Worm (Caenorhabditis elegans) whole organism, mixed stage, embryonic: Measurements from ENCODE around the gene F21D9.8.
"Not testable (repeated sequence)": the region's sequence is repeated elsewhere in the genome, so short reads cannot be mapped to it uniquely, and the experiment has no call there.

Experiments used
- bed-3 ChIP-seq: fragments of 200-800 bp; sonication (Bioruptor generic); optimal IDR thresholded peaks from 3 replicates; lab custom pipeline; 2018; ENCODE audit warnings: mild to moderate bottlenecking, missing genetic modification characterization, moderate library complexity, missing compliant biosample characterization
- blmp-1 ChIP-seq: fragments of 150-350 bp; optimal IDR thresholded peaks from 2 replicates; lab custom pipeline; 2014; ENCODE audit warnings: missing biosample characterization, missing genetic modification characterization
- ceh-39 ChIP-seq: fragments of 150-350 bp; optimal IDR thresholded peaks from 2 replicates; lab custom pipeline; 2014; ENCODE audit warnings: missing biosample characterization, missing genetic modification characterization
- ceh-83 ChIP-seq: fragments of 200-800 bp; sonication (Bioruptor generic); optimal IDR thresholded peaks from 2 replicates; lab custom pipeline; 2018; ENCODE audit warnings: mild to moderate bottlenecking, missing genetic modification characterization, missing compliant biosample characterization
- ces-1 ChIP-seq: fragments of 150-350 bp; optimal IDR thresholded peaks from 2 replicates; lab custom pipeline; 2014; ENCODE audit warnings: missing biosample characterization, missing genetic modification reagents, missing genetic modification characterization
- cnd-1 ChIP-seq: fragments of 200-800 bp; sonication (Bioruptor generic); optimal IDR thresholded peaks from 2 replicates; lab custom pipeline; 2018; ENCODE audit warnings: mild to moderate bottlenecking, missing genetic modification characterization, missing compliant biosample characterization
- drap-1 ChIP-seq: fragments of 200-800 bp; sonication (Bioruptor generic); optimal IDR thresholded peaks from 3 replicates; lab custom pipeline; 2018; ENCODE audit warnings: mild to moderate bottlenecking, missing genetic modification characterization, missing compliant biosample characterization
- elt-1 ChIP-seq: sonication (generic microtip); optimal IDR thresholded peaks from 2 replicates; lab custom pipeline; 2017; ENCODE audit warnings: missing genetic modification characterization, mild to moderate bottlenecking, missing compliant biosample characterization, antibody characterized with exemption, moderate library complexity, borderline replicate concordance; ENCODE audit not compliant: insufficient read depth
- elt-3 ChIP-seq: fragments of 150-350 bp; optimal IDR thresholded peaks from 2 replicates; lab custom pipeline; 2014; ENCODE audit warnings: missing biosample characterization, missing genetic modification characterization
- flh-1 ChIP-seq: fragments of 200-800 bp; sonication (Bioruptor generic); optimal IDR thresholded peaks from 2 replicates; lab custom pipeline; 2018; ENCODE audit warnings: mild to moderate bottlenecking, missing genetic modification characterization, moderate library complexity, missing compliant biosample characterization
- ham-2 ChIP-seq: fragments of 200-800 bp; sonication (Bioruptor generic); optimal IDR thresholded peaks from 2 replicates; lab custom pipeline; 2018; ENCODE audit warnings: mild to moderate bottlenecking, missing genetic modification characterization, missing compliant biosample characterization
- hlh-1 ChIP-seq: fragments of 150-350 bp; optimal IDR thresholded peaks from 2 replicates; lab custom pipeline; 2014; ENCODE audit warnings: missing biosample characterization, missing genetic modification reagents, missing genetic modification characterization
- lin-13 ChIP-seq: fragments of 150-350 bp; optimal IDR thresholded peaks from 2 replicates; lab custom pipeline; 2014; ENCODE audit warnings: missing biosample characterization, missing genetic modification characterization
- lin-32 ChIP-seq: fragments of 200-800 bp; sonication (Bioruptor generic); optimal IDR thresholded peaks from 2 replicates; lab custom pipeline; 2018; ENCODE audit warnings: mild to moderate bottlenecking, missing genetic modification characterization, missing compliant biosample characterization
- lsy-2 ChIP-seq: fragments of 150-350 bp; optimal IDR thresholded peaks from 2 replicates; lab custom pipeline; 2014; ENCODE audit warnings: missing biosample characterization, missing genetic modification characterization
- mab-5 ChIP-seq: fragments of 150-350 bp; optimal IDR thresholded peaks from 2 replicates; lab custom pipeline; 2014; ENCODE audit warnings: missing biosample characterization, missing genetic modification characterization
- mep-1 ChIP-seq: fragments of 150-350 bp; optimal IDR thresholded peaks from 2 replicates; lab custom pipeline; 2017; ENCODE audit warnings: missing biosample characterization, missing genetic modification reagents, missing genetic modification characterization, inconsistent platforms
- mls-2 ChIP-seq: sonication (generic microtip); optimal IDR thresholded peaks from 2 replicates; lab custom pipeline; 2016; ENCODE audit warnings: mild to moderate bottlenecking, missing genetic modification characterization, moderate library complexity, missing compliant biosample characterization
- nhr-12 ChIP-seq: fragments of 150-350 bp; optimal IDR thresholded peaks from 2 replicates; lab custom pipeline; 2014; ENCODE audit warnings: missing biosample characterization, missing genetic modification characterization
- nhr-2 ChIP-seq: fragments of 150-350 bp; optimal IDR thresholded peaks from 2 replicates; lab custom pipeline; 2014; ENCODE audit warnings: missing biosample characterization, missing genetic modification characterization
- nhr-237 ChIP-seq: fragments of 150-350 bp; optimal IDR thresholded peaks from 2 replicates; lab custom pipeline; 2014; ENCODE audit warnings: missing biosample characterization, missing genetic modification characterization
- nhr-76 ChIP-seq: sonication (generic microtip); optimal IDR thresholded peaks from 2 replicates; lab custom pipeline; 2017; ENCODE audit warnings: missing biosample characterization, missing genetic modification characterization
- pha-4 ChIP-seq: fragments of 150-350 bp; optimal IDR thresholded peaks from 2 replicates; lab custom pipeline; 2018; ENCODE audit warnings: missing biosample characterization, missing genetic modification reagents, missing genetic modification characterization
- sem-2 ChIP-seq: fragments of 200-800 bp; sonication (Bioruptor generic); optimal IDR thresholded peaks from 2 replicates; lab custom pipeline; 2018; ENCODE audit warnings: mild to moderate bottlenecking, missing genetic modification characterization, missing compliant biosample characterization
- sptf-1 ChIP-seq: sonication (generic microtip); optimal IDR thresholded peaks from 2 replicates; lab custom pipeline; 2017; ENCODE audit warnings: mild to moderate bottlenecking, missing genetic modification characterization, moderate library complexity, missing compliant biosample characterization
- tbx-8 ChIP-seq: fragments of 200-800 bp; sonication (Bioruptor generic); optimal IDR thresholded peaks from 2 replicates; lab custom pipeline; 2018; ENCODE audit warnings: mild to moderate bottlenecking, missing genetic modification characterization, moderate library complexity, missing compliant biosample characterization
- unc-120 ChIP-seq: sonication (generic microtip); optimal IDR thresholded peaks from 2 replicates; lab custom pipeline; 2017; ENCODE audit warnings: missing genetic modification characterization, missing compliant biosample characterization; ENCODE audit not compliant: poor library complexity, severe bottlenecking
- unc-39 ChIP-seq: fragments of 150-350 bp; optimal IDR thresholded peaks from 2 replicates; lab custom pipeline; 2014; ENCODE audit warnings: missing biosample characterization, missing genetic modification characterization
- unc-62 ChIP-seq: fragments of 150-350 bp; optimal IDR thresholded peaks from 2 replicates; lab custom pipeline; 2014; ENCODE audit warnings: missing biosample characterization, missing genetic modification reagents, missing genetic modification characterization
- zip-8 ChIP-seq: fragments of 150-350 bp; optimal IDR thresholded peaks from 2 replicates; lab custom pipeline; 2014; ENCODE audit warnings: missing biosample characterization, missing genetic modification characterization
- ztf-11 ChIP-seq: fragments of 150-350 bp; optimal IDR thresholded peaks from 2 replicates; lab custom pipeline; 2014; ENCODE audit warnings: missing biosample characterization, missing genetic modification characterization

The F21D9.8 gene

DNA sequence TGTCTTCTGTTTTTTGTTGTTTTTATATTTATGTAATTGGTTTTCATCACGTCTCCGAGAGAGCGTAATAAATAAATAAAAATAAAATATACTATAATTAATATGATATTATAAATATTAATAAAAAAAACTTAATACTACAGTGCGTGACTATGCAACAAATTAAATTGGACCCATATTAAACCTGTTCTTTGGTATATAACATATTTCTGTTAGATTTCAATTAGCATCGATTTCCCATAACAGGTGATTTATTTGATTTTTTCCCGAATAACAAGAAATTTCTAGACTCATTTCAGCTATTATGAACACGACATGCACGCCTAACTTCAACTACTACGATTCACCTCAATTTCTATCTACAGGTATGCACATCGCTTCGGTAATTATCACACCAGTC lies 37.3 kb upstream of the F21D9.8 start, which contains the start of gene srh-208:
Gene srh-208 (plus strand): TSS at position 301 of the 400 bp plus-strand sequence.
- not testable (repeated sequence) for TF ChIP-seq cnd-1 (tag; lab: Kevin White, UChicago); mep-1; hlh-1 (tag; lab: Kevin White, UChicago)

DNA sequence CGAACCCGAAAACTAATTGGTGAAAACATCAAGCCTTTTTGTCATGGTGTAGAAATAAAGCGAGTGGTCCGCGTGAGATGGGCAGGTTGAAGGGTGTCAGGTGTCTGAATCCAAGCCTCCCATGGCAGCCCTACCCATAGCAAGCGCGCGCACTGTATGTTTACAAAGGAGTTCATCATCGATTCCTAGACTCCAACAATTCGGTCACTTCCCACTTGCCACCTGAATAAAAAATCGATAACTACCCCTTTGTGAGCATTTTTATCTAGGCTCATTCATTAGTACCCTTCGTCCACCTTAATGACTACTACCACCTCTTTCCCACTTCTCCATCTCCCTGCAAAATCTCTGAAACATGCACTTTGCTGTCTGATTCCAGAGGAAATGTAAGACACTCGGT lies 33.2 kb upstream of the F21D9.8 start, which contains the start of gene fbxb-64:
Gene fbxb-64 (plus strand): TSS at position 301 of the 400 bp plus-strand sequence.
- no peak for TF ChIP-seq drap-1 (GFP tag; lab: Kevin White, UChicago)
- TF ChIP-seq tbx-8: no peak
- no peak for TF ChIP-seq zip-8 (tag; lab: Kevin White, UChicago)
- TF ChIP-seq elt-3: no peak
- TF ChIP-seq cnd-1 (tag; lab: Kevin White, UChicago): no peak
- no peak for TF ChIP-seq flh-1
- TF ChIP-seq ztf-11 (tag; lab: Kevin White, UChicago): no peak
- TF ChIP-seq unc-62: no peak
- TF ChIP-seq unc-39 (tag; lab: Kevin White, UChicago): no peak
- no peak for TF ChIP-seq ceh-39 (tag; lab: Kevin White, UChicago)
- TF ChIP-seq pha-4 (tag; lab: Kevin White, UChicago): no peak
- no peak for TF ChIP-seq lin-32 (GFP tag; lab: Kevin White, UChicago)
- no peak for TF ChIP-seq bed-3
- no peak for TF ChIP-seq sptf-1 (tag; lab: Kevin White, UChicago)
- TF ChIP-seq ham-2 (GFP tag; lab: Kevin White, UChicago): no peak
- TF ChIP-seq blmp-1 (tag; lab: Kevin White, UChicago): no peak
- TF ChIP-seq, all 35 proteins: peak for 0

DNA sequence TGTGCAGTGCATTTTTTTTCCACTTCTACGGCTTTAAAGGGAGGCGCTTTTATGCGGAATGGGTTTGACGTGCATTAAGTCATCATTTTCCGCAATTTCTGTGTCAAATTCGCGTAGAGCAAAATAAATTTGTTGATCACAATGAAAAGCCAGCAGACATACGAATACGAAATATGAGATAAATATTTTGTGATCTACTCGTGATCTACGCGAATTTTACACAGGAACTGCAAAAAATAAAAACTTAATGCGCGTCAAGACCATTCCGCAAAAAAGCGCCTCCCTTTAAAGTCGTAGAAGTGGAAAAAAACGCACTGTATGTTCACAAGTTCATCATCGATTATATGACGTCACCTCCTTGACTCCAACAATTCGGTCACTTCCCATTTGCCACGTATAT lies 31.6 kb upstream of the F21D9.8 start, which contains the start of gene C43D7.8:
Gene C43D7.8 (minus strand): TSS at position 101 of the 400 bp plus-strand sequence.
- TF ChIP-seq lin-32 (GFP tag; lab: Kevin White, UChicago) (no peak), sem-2 (GFP tag; lab: Kevin White, UChicago) (no peak), hlh-1 (tag; lab: Kevin White, UChicago) (no peak)

DNA sequence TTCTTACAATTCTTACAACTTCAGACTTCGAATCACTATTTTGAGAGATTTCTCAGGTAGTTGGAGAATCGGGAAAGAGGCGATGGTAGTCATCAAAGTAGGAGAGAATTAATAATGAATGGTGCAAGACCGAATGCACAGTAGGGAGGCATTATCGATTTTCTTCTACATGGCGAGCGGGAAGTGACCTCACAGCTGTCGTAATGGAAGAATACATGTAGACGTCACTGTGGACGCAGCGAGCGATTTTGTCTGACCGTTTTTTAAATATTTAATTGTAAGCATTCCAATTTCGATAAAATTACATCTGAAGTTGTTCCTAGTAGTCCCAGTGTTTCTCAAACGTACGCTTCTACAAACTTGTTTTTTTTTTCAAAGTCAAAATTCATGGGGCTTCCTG lies 29.8 kb upstream of the F21D9.8 start, which contains the start of gene F55C9.11:
Gene F55C9.11 (minus strand): TSS at position 101 of the 400 bp plus-strand sequence.
- TF ChIP-seq lin-32 (GFP tag; lab: Kevin White, UChicago) (no peak), cnd-1 (tag; lab: Kevin White, UChicago) (no peak), ztf-11 (tag; lab: Kevin White, UChicago) (no peak), elt-1 (tag; lab: Kevin White, UChicago) (no peak), ces-1 (GFP tag; lab: Kevin White, UChicago) (no peak), unc-120 (tag; lab: Kevin White, UChicago) (no peak), nhr-237 (tag; lab: Kevin White, UChicago) (no peak), ham-2 (GFP tag; lab: Kevin White, UChicago) (no peak), nhr-76 (tag; lab: Kevin White, UChicago) (no peak), lin-13 (tag; lab: Kevin White, UChicago) (no peak), sptf-1 (tag; lab: Kevin White, UChicago) (no peak), nhr-2 (tag; lab: Kevin White, UChicago) (no peak), hlh-1 (tag; lab: Kevin White, UChicago) (no peak)

DNA sequence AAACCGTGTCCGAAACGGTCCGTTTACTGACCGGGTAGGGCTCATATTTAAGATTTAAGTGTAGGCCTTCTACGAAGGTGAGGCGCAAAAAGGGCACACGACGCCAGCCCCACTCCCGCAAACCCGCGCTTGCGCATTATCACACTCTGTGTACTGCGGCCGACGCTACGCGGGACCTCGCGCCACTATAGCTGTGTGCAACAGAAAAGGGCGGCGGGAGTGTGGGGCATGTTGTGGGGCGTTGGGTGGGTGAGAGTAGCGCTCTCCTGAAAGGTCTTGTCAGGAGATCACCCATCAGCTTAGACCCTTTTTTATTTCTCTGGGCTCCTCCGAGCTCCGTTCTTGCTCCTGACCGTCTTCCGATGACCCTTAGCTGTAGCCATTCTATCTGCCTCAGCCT lies 28.3 kb upstream of the F21D9.8 start:
- TF ChIP-seq tbx-8 (no peak), lsy-2 (tag; lab: Kevin White, UChicago) (no peak), mls-2 (tag; lab: Kevin White, UChicago) (no peak), sem-2 (GFP tag; lab: Kevin White, UChicago) (no peak), sptf-1 (tag; lab: Kevin White, UChicago) (no peak), unc-62 (no peak), nhr-12 (tag; lab: Kevin White, UChicago) (no peak), unc-120 (tag; lab: Kevin White, UChicago) (no peak), ceh-83 (GFP tag; lab: Kevin White, UChicago) (no peak), nhr-237 (tag; lab: Kevin White, UChicago) (no peak), bed-3 (no peak), mab-5 (tag; lab: Kevin White, UChicago) (no peak), ztf-11 (tag; lab: Kevin White, UChicago) (no peak)
